Fruit fly (Drosophila melanogaster): ENCODE measurements around the gene Flad2.
A peak's percentile ranks its signal among the peaks of the same experiment; 100 is the strongest.

The Flad2 gene

dm6 chr2L:13460911-13461866, 48.9 kb downstream of the Flad2 start, which contains the start of gene CG46308 (continued):
- TF ChIP-seq fd85E (GFP tag; optimal IDR thresholded peaks at IDR 0.05) (no peak), CG8119 (GFP tag; IDR thresholded peaks at IDR 0.05) (0 out of 3 replicates have a peak, but pooled peaks have one; percentile 37), CG15336 (GFP tag; IDR thresholded peaks at IDR 0.05) (no peak), CG7368 (GFP tag; optimal IDR thresholded peaks at IDR 0.05) (no peak), lz (GFP tag; optimal IDR thresholded peaks at IDR 0.05) (peak; percentile 41), CG3919 (GFP tag; optimal IDR thresholded peaks at IDR 0.05) (peak; percentile 45), net (GFP tag; optimal IDR thresholded peaks at IDR 0.05) (peak; percentile 40), Sox15 (GFP tag; optimal IDR thresholded peaks at IDR 0.05) (peak; percentile 13), OdsH (GFP tag; optimal IDR thresholded peaks at IDR 0.05) (peak; percentile 48), CG9139 (GFP tag; optimal IDR thresholded peaks at IDR 0.05) (no peak), Sox102F (GFP tag; optimal IDR thresholded peaks at IDR 0.05) (peak; percentile 41), dsx (GFP tag; optimal IDR thresholded peaks at IDR 0.05; ENCODE audit: poor library complexity, severe bottlenecking) (peak; percentile 49), vri (GFP tag; optimal IDR thresholded peaks at IDR 0.05) (no peak), pdm3 (GFP tag; optimal IDR thresholded peaks at IDR 0.05) (peak; percentile 43), esn (GFP tag; optimal IDR thresholded peaks at IDR 0.05) (no peak), Hr4 (GFP tag; optimal IDR thresholded peaks at IDR 0.05) (peak; percentile 53), Smox (GFP tag; optimal IDR thresholded peaks at IDR 0.05) (peak; percentile 29), CG4318 (GFP tag; optimal IDR thresholded peaks at IDR 0.05) (peak; percentile 20), Sox14 (GFP tag; optimal IDR thresholded peaks at IDR 0.05) (peak; percentile 30), CG31627 (GFP tag; optimal IDR thresholded peaks at IDR 0.05) (peak; percentile 19), ss (GFP tag; optimal IDR thresholded peaks at IDR 0.05) (peak in 1 of 2 experiments; percentile 57), CG6792 (GFP tag; optimal IDR thresholded peaks at IDR 0.05) (peak; percentile 22), CG10631 (GFP tag; optimal IDR thresholded peaks at IDR 0.05) (peak; percentile 38), Gug (GFP tag; IDR thresholded peaks at IDR 0.05) (no peak), Blimp-1 (GFP tag; optimal IDR thresholded peaks at IDR 0.05) (no peak), acj6 (GFP tag; optimal IDR thresholded peaks at IDR 0.05) (peak; percentile 49), CG11762 (GFP tag; optimal IDR thresholded peaks at IDR 0.05; ENCODE audit: insufficient read depth) (no peak), topi (GFP tag; optimal IDR thresholded peaks at IDR 0.05) (peak; percentile 54), eg (GFP tag; IDR thresholded peaks at IDR 0.05) (no peak)
